Fruit fly (Drosophila melanogaster) whole organism, wandering third instar larva: ENCODE measurements around the gene CG5255.

Experiments used
- Abd-B ChIP-seq: fragments of >200 bp; optimal IDR thresholded peaks from 2 replicates; lab custom pipeline; 2017; ENCODE audit warnings: missing biosample characterization, missing genetic modification characterization
- CrebA ChIP-seq: fragments of 200-800 bp; sonication (Bioruptor generic); optimal IDR thresholded peaks from 2 replicates; lab custom pipeline; 2016; ENCODE audit warnings: missing biosample characterization, mild to moderate bottlenecking, missing genetic modification characterization, borderline replicate concordance
- Dif ChIP-seq: fragments of 200-275, 200-300 bp; sonication (Bioruptor generic); optimal IDR thresholded peaks from 2 replicates; lab custom pipeline; 2018; ENCODE audit warnings: missing biosample characterization, missing genetic modification characterization; ENCODE audit not compliant: partially characterized antibody
- HLH106 ChIP-seq: fragments of 200-800 bp; optimal IDR thresholded peaks from 3 replicates; lab custom pipeline; 2019; ENCODE audit warnings: missing biosample characterization, mild to moderate bottlenecking, missing genetic modification characterization, moderate library complexity
- Hnf4 ChIP-seq: fragments of 200-800 bp; sonication (Bioruptor generic); optimal IDR thresholded peaks from 2 replicates; lab custom pipeline; 2016; ENCODE audit warnings: missing biosample characterization, mild to moderate bottlenecking, missing genetic modification characterization
- Hr83 ChIP-seq: fragments of 200-300 bp; sonication (Bioruptor generic); optimal IDR thresholded peaks from 2 replicates; lab custom pipeline; 2016; ENCODE audit warnings: missing biosample characterization, mild to moderate bottlenecking, missing genetic modification characterization, moderate library complexity; ENCODE audit not compliant: poor library complexity, severe bottlenecking
- Jra ChIP-seq: sonication (Bioruptor generic); optimal IDR thresholded peaks from 2 replicates; lab custom pipeline; 2016; ENCODE audit warnings: missing biosample characterization, missing genetic modification characterization
- Mio ChIP-seq: sonication (Bioruptor generic); optimal IDR thresholded peaks from 2 replicates; lab custom pipeline; 2016; ENCODE audit warnings: missing biosample characterization, missing genetic modification characterization
- Myc ChIP-seq: fragments of >200 bp; optimal IDR thresholded peaks from 2 replicates; lab custom pipeline; 2017
- N ChIP-seq: fragments of >200 bp; optimal IDR thresholded peaks from 2 replicates; lab custom pipeline; 2018; ENCODE audit warnings: missing biosample characterization, missing external identifiers, missing genetic modification characterization
- OdsH ChIP-seq: fragments of 200-800 bp; sonication (Bioruptor generic); optimal IDR thresholded peaks from 2 replicates; lab custom pipeline; 2016; ENCODE audit warnings: missing biosample characterization, mild to moderate bottlenecking, missing genetic modification characterization
- Rel ChIP-seq, 2 experiments: fragments of 200-800 bp; sonication (Bioruptor generic) in 1 of 2; optimal IDR thresholded peaks; 2 replicates in 1 of 2; 3 replicates in 1 of 2; lab custom pipeline; 2016 to 2019; ENCODE audit warnings: mild to moderate bottlenecking in 2 of 2, missing biosample characterization in 2 of 2, missing genetic modification characterization in 2 of 2, moderate library complexity in 1 of 2
- Vsx2 ChIP-seq: fragments of 200-300, 225-300 bp; sonication (Bioruptor generic); optimal IDR thresholded peaks from 2 replicates; lab custom pipeline; 2018; ENCODE audit warnings: missing biosample characterization, missing genetic modification characterization; ENCODE audit not compliant: partially characterized antibody
- br ChIP-seq: fragments of 200-800 bp; sonication (Bioruptor generic); optimal IDR thresholded peaks from 2 replicates; lab custom pipeline; 2016; ENCODE audit warnings: missing biosample characterization, missing genetic modification characterization
- dl ChIP-seq, 2 experiments: fragments of 175-275, 200-275 bp in 1 of 2; fragments of 200-275 bp in 1 of 2; sonication (Bioruptor generic); optimal IDR thresholded peaks; lab custom pipeline; 2018; ENCODE audit warnings: mild to moderate bottlenecking in 2 of 2, missing biosample characterization in 2 of 2, missing genetic modification characterization in 2 of 2, moderate library complexity in 2 of 2; ENCODE audit not compliant: partially characterized antibody in 2 of 2, insufficient read depth in 1 of 2
- dmrt93B ChIP-seq: fragments of 200-800 bp; sonication (Bioruptor generic); optimal IDR thresholded peaks from 2 replicates; lab custom pipeline; 2018; ENCODE audit warnings: missing biosample characterization, mild to moderate bottlenecking, missing genetic modification characterization
- ey ChIP-seq: fragments of 200-800 bp; sonication (Bioruptor generic); optimal IDR thresholded peaks from 2 replicates; lab custom pipeline; 2016; ENCODE audit warnings: missing biosample characterization, missing genetic modification characterization
- foxo ChIP-seq, 2 experiments: fragments of 200-800 bp; sonication (Bioruptor generic); optimal IDR thresholded peaks; 2 replicates in 1 of 2; 3 replicates in 1 of 2; lab custom pipeline; 2016 to 2017; ENCODE audit warnings: missing biosample characterization in 2 of 2, missing genetic modification characterization in 2 of 2
- fru ChIP-seq: fragments of 200-800 bp; sonication (Bioruptor generic); optimal IDR thresholded peaks from 3 replicates; lab custom pipeline; 2016; ENCODE audit warnings: missing biosample characterization, mild to moderate bottlenecking, missing genetic modification characterization
- h ChIP-seq: fragments of 200-800 bp; sonication (Bioruptor generic); optimal IDR thresholded peaks from 3 replicates; lab custom pipeline; 2016; ENCODE audit warnings: missing biosample characterization, mild to moderate bottlenecking, missing genetic modification characterization
- jim ChIP-seq: fragments of 175-275, 200-325 bp; sonication (Bioruptor generic); optimal IDR thresholded peaks from 2 replicates; lab custom pipeline; 2016; ENCODE audit warnings: missing biosample characterization, mild to moderate bottlenecking, missing genetic modification characterization
- psq ChIP-seq: fragments of 200-800 bp; sonication (Bioruptor generic); optimal IDR thresholded peaks from 3 replicates; lab custom pipeline; 2017; ENCODE audit warnings: missing biosample characterization, mild to moderate bottlenecking, missing genetic modification characterization, moderate library complexity
- rgr ChIP-seq: fragments of 200-800 bp; sonication (Bioruptor generic); optimal IDR thresholded peaks from 3 replicates; lab custom pipeline; 2016; ENCODE audit warnings: missing biosample characterization, mild to moderate bottlenecking, missing genetic modification characterization
- sage ChIP-seq: fragments of 200-800 bp; sonication (Bioruptor generic); optimal IDR thresholded peaks from 2 replicates; lab custom pipeline; 2016; ENCODE audit warnings: missing biosample characterization, mild to moderate bottlenecking, missing genetic modification characterization
- usp ChIP-seq: fragments of >200 bp; optimal IDR thresholded peaks from 2 replicates; lab custom pipeline; 2017; ENCODE audit warnings: missing biosample characterization, missing genetic modification characterization
- woc ChIP-seq: sonication (Bioruptor generic); optimal IDR thresholded peaks from 2 replicates; lab custom pipeline; 2016; ENCODE audit warnings: missing biosample characterization, mild to moderate bottlenecking, missing genetic modification characterization

CG5255 gene

dm6 chr3R:17132098-17132712 is 5.5 kb upstream of the CG5255 start, which contains the start of the genes CG4053 and CG31266:
Gene CG4053, minus strand, starts transcription at chr3R:17132198.
Gene CG31266, plus strand, starts transcription at chr3R:17132662.
- TF ChIP-seq CrebA: peak; percentile 2
- TF ChIP-seq N (GFP tag; lab: Kevin White, UChicago): no peak
- TF ChIP-seq, all 38 proteins: peak for 1

- TF ChIP-seq foxo (GFP tag; optimal IDR thresholded peaks at IDR 0.05; lab: Kevin White, UChicago) (no peak), fru (GFP tag; lab: Kevin White, UChicago) (no peak), jim (GFP tag; lab: Kevin White, UChicago) (no peak), Myc (lab: Kevin White, UChicago) (no peak), woc (GFP tag; lab: Kevin White, UChicago) (no peak), CrebA (no peak)
Measured at dm6 chr3R:17133897-17134296, 3.8 kb upstream of the CG5255 start, which contains the start of gene CG31267. Gene CG31267, plus strand, starts transcription at chr3R:17134197.

dm6 chr3R:17135747-17136146 is 1.9 kb upstream of the CG5255 start, which contains the start of gene CG5246:
Gene CG5246, plus strand, starts transcription at chr3R:17136111.
- no peak for TF ChIP-seq Rel (GFP tag; optimal IDR thresholded peaks at IDR 0.05; lab: Kevin White, UChicago)
- peak; percentile 68 for TF ChIP-seq Rel (tag; optimal IDR thresholded peaks at IDR 0.05; lab: Kevin White, UChicago)
- TF ChIP-seq usp: no peak
- TF ChIP-seq ey (GFP tag; lab: Kevin White, UChicago): no peak
- no peak for TF ChIP-seq rgr
- TF ChIP-seq sage (GFP tag; lab: Kevin White, UChicago): no peak
- TF ChIP-seq h (GFP tag; lab: Kevin White, UChicago): peak; percentile 49
- no peak for TF ChIP-seq Hnf4 (GFP tag; lab: Kevin White, UChicago)
- TF ChIP-seq br: no peak
- no peak for TF ChIP-seq jim (GFP tag; lab: Kevin White, UChicago)
- TF ChIP-seq HLH106 (tag; lab: Kevin White, UChicago): no peak
- no peak for TF ChIP-seq dmrt93B (GFP tag; lab: Kevin White, UChicago)
- no peak for TF ChIP-seq psq (GFP tag; lab: Kevin White, UChicago)

- no peak for TF ChIP-seq HLH106 (tag; lab: Kevin White, UChicago)
- TF ChIP-seq Jra: no peak
- TF ChIP-seq dl (GFP tag; optimal IDR thresholded peaks at IDR 0.05; lab: Kevin White, UChicago; ENCODE audit: insufficient read depth in 1 of 2, partially characterized antibody in 2 of 2): no peak
- TF ChIP-seq rgr: no peak
- no peak for TF ChIP-seq Mio (GFP tag; lab: Kevin White, UChicago)
- no peak for TF ChIP-seq h (GFP tag; lab: Kevin White, UChicago)
- no peak for TF ChIP-seq OdsH
- TF ChIP-seq Abd-B (GFP tag; lab: Kevin White, UChicago): no peak
- no peak for TF ChIP-seq Hr83 (GFP tag; lab: Kevin White, UChicago)
Measured at dm6 chr3R:17138699-17139098, 1.0 kb downstream of the CG5255 start, which contains the start of gene CG5265. Gene CG5265, plus strand, starts transcription at chr3R:17138999.

dm6 chr3R:17142304-17142703 is 4.6 kb downstream of the CG5255 start, which contains the start of gene TwdlW:
Gene TwdlW, minus strand, starts transcription at chr3R:17142404.
- TF ChIP-seq Rel (GFP tag; optimal IDR thresholded peaks at IDR 0.05; lab: Kevin White, UChicago): no peak
- no peak for TF ChIP-seq Rel (tag; optimal IDR thresholded peaks at IDR 0.05; lab: Kevin White, UChicago)
- TF ChIP-seq HLH106 (tag; lab: Kevin White, UChicago): no peak
- TF ChIP-seq CrebA: no peak
- TF ChIP-seq ey (GFP tag; lab: Kevin White, UChicago): no peak
- TF ChIP-seq Vsx2 (GFP tag; lab: Kevin White, UChicago): no peak
- no peak for TF ChIP-seq Myc (lab: Kevin White, UChicago)
- TF ChIP-seq fru (GFP tag; lab: Kevin White, UChicago): no peak
- no peak for TF ChIP-seq Dif (GFP tag; lab: Kevin White, UChicago)
- no peak for TF ChIP-seq Hnf4 (GFP tag; lab: Kevin White, UChicago)
- TF ChIP-seq foxo (GFP tag; optimal IDR thresholded peaks at IDR 0.05; lab: Kevin White, UChicago): no peak
